Fruit fly (Drosophila melanogaster) S2 (cell line): Measurements from ENCODE around the gene Hers.

Experiments
- CG8478 ChIP-seq: fragments of >200 bp; optimal IDR thresholded peaks from 2 replicates; lab custom pipeline; 2018
- CTCF ChIP-seq, 2 experiments: fragments of >200 bp; optimal IDR thresholded peaks; 2 replicates each; lab custom pipeline; 2018

DNA sequence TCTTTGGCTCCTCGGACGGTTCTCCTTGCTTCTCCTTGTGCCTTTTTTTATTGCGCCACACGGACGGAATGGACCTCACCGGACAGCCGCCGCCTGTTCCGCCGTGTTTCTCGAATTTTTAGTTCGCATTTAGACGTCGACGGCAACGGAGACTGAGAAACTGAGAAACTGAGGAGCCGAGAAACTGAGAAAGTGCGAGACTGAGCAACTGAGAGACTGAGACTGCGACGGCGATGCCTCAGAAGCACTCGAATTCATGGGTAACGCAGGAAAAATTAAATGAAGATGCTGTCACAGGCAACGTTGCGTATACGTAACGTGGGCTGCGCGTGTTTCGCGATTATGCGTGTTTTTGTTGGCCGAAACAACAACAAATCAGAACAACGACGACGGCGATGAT, 9.7 kb downstream of the Hers start:
- no peak for TF ChIP-seq CTCF (optimal IDR thresholded peaks at IDR 0.05; lab: Kevin White, UChicago)
- no peak for TF ChIP-seq CG8478 (lab: Kevin White, UChicago)
